Worm (Caenorhabditis elegans) whole organism, mixed stage, embryonic: ENCODE measurements around the gene C43H6.4.

ENCODE experiments used
- blmp-1 ChIP-seq: fragments of 150-350 bp; optimal IDR thresholded peaks from 2 replicates; lab custom pipeline; 2014; ENCODE audit warnings: missing biosample characterization, missing genetic modification characterization
- nhr-12 ChIP-seq: fragments of 150-350 bp; optimal IDR thresholded peaks from 2 replicates; lab custom pipeline; 2014; ENCODE audit warnings: missing biosample characterization, missing genetic modification characterization
- nhr-2 ChIP-seq: fragments of 150-350 bp; optimal IDR thresholded peaks from 2 replicates; lab custom pipeline; 2014; ENCODE audit warnings: missing biosample characterization, missing genetic modification characterization
- sptf-1 ChIP-seq: sonication (generic microtip); optimal IDR thresholded peaks from 2 replicates; lab custom pipeline; 2017; ENCODE audit warnings: mild to moderate bottlenecking, missing genetic modification characterization, moderate library complexity, missing compliant biosample characterization
- unc-39 ChIP-seq: fragments of 150-350 bp; optimal IDR thresholded peaks from 2 replicates; lab custom pipeline; 2014; ENCODE audit warnings: missing biosample characterization, missing genetic modification characterization

DNA sequence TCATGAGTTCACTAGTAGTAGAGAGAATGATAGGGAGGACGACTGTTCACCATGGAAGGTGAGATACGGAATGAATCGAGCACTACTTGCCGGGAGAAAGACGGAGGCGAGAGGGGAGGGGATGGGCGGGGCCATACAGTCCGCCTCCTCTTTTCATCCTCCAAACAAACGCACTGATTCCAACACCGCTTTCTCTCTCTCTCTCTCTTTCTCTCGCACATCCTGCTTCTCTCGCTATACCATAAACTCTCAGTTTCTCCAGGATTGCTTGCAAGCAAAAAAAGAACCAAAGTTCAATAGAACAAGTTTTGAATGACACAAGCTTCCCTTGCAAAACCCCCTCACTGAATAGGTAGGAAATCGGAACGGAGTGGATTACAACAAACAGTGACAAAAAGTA lies 31.5 kb downstream of the C43H6.4 start:
- TF ChIP-seq nhr-12 (no peak), nhr-2 (tag; lab: Kevin White, UChicago) (no peak), unc-39 (no peak), blmp-1 (tag; lab: Kevin White, UChicago) (peak; percentile 13), sptf-1 (tag; lab: Kevin White, UChicago) (no peak)
